Fruit fly (Drosophila melanogaster) whole organism, prepupa: ENCODE results near the gene CG2202.

Experiments
- Blimp-1 ChIP-seq: fragments of 200-800 bp; sonication (Bioruptor generic); optimal IDR thresholded peaks from 3 replicates; lab custom pipeline; 2017; ENCODE audit warnings: missing biosample characterization, missing genetic modification characterization, mild to moderate bottlenecking, moderate library complexity, missing genetic modification reagents
- CG10631 ChIP-seq: fragments of 200-800 bp; sonication (Bioruptor generic); optimal IDR thresholded peaks from 2 replicates; lab custom pipeline; 2016; ENCODE audit warnings: missing biosample characterization, missing genetic modification characterization
- CG11762 ChIP-seq: fragments of 200-800 bp; sonication (Bioruptor generic); optimal IDR thresholded peaks from 3 replicates; lab custom pipeline; 2016; ENCODE audit warnings: missing biosample characterization, missing genetic modification characterization; ENCODE audit not compliant: insufficient read depth
- CG11902 ChIP-seq: fragments of 200-800 bp; sonication (Bioruptor generic); optimal IDR thresholded peaks from 3 replicates; lab custom pipeline; 2016; ENCODE audit warnings: missing biosample characterization, missing genetic modification characterization
- CG1621 ChIP-seq: fragments of 200-800 bp; sonication (Bioruptor generic); optimal IDR thresholded peaks from 3 replicates; lab custom pipeline; 2018; ENCODE audit warnings: missing biosample characterization, mild to moderate bottlenecking, missing genetic modification characterization
- CG3032 ChIP-seq: fragments of 200-800 bp; optimal IDR thresholded peaks from 2 replicates; lab custom pipeline; 2019; ENCODE audit warnings: missing biosample characterization, mild to moderate bottlenecking, missing genetic modification characterization, moderate library complexity
- CG31627 ChIP-seq: fragments of 200-800 bp; sonication (Bioruptor generic); optimal IDR thresholded peaks from 3 replicates; lab custom pipeline; 2016; ENCODE audit warnings: missing biosample characterization, missing genetic modification characterization
- CG32006 ChIP-seq: fragments of 200-800 bp; sonication (Bioruptor generic); optimal IDR thresholded peaks from 3 replicates; lab custom pipeline; 2017; ENCODE audit warnings: missing biosample characterization, mild to moderate bottlenecking, missing genetic modification characterization
- CG34406 ChIP-seq: fragments of 200-800 bp; sonication (Bioruptor generic); optimal IDR thresholded peaks from 3 replicates; lab custom pipeline; 2016; ENCODE audit warnings: missing biosample characterization, missing genetic modification characterization
- CG3919 ChIP-seq: fragments of 200-800 bp; sonication (Bioruptor generic); optimal IDR thresholded peaks from 3 replicates; lab custom pipeline; 2016; ENCODE audit warnings: missing biosample characterization, missing genetic modification characterization
- CG6792 ChIP-seq: fragments of 200-800 bp; sonication (Bioruptor generic); optimal IDR thresholded peaks from 3 replicates; lab custom pipeline; 2016; ENCODE audit warnings: missing biosample characterization, missing genetic modification characterization
- CG6808 ChIP-seq: fragments of 200-800 bp; sonication (Bioruptor generic); optimal IDR thresholded peaks from 3 replicates; lab custom pipeline; 2017; ENCODE audit warnings: missing biosample characterization, missing genetic modification characterization, mild to moderate bottlenecking, moderate library complexity, missing genetic modification reagents
- CG6854 ChIP-seq: fragments of 200-800 bp; sonication (Bioruptor generic); optimal IDR thresholded peaks from 2 replicates; lab custom pipeline; 2017; ENCODE audit warnings: missing biosample characterization, mild to moderate bottlenecking, missing genetic modification characterization
- CG8119 ChIP-seq: fragments of 200-800 bp; sonication (Bioruptor generic); IDR thresholded peaks from 3 replicates; pipeline ENCODE4 v1.3.6; 2022; ENCODE audit warnings: missing biosample characterization, missing genetic modification characterization
- Eip75B ChIP-seq: fragments of 200-800 bp; sonication (Bioruptor generic); optimal IDR thresholded peaks from 3 replicates; lab custom pipeline; 2016; ENCODE audit warnings: missing biosample characterization, missing genetic modification characterization
- Eip78C ChIP-seq: fragments of 200-800 bp; sonication (Bioruptor generic); peaks from one replicate; lab custom pipeline; 2016; ENCODE audit warnings: missing biosample characterization, missing genetic modification characterization
- Eip93F ChIP-seq: fragments of 200-800 bp; sonication (Bioruptor generic); optimal IDR thresholded peaks from 2 replicates; lab custom pipeline; 2016; ENCODE audit warnings: missing biosample characterization, mild to moderate bottlenecking, missing genetic modification characterization
- Ets21C ChIP-seq: fragments of 200-800 bp; sonication (Bioruptor generic); optimal IDR thresholded peaks from 3 replicates; lab custom pipeline; 2016; ENCODE audit warnings: missing biosample characterization, missing genetic modification characterization
- Ets96B ChIP-seq: fragments of 200-800 bp; optimal IDR thresholded peaks from 2 replicates; lab custom pipeline; 2019; ENCODE audit warnings: missing biosample characterization, mild to moderate bottlenecking, missing genetic modification characterization, moderate library complexity
- Hr38 ChIP-seq: sonication (Bioruptor generic); optimal IDR thresholded peaks from 2 replicates; lab custom pipeline; 2016; ENCODE audit warnings: missing biosample characterization, missing genetic modification characterization
- Hr39 ChIP-seq: fragments of 200-800 bp; sonication (Bioruptor generic); optimal IDR thresholded peaks from 2 replicates; lab custom pipeline; 2016; ENCODE audit warnings: missing biosample characterization, missing genetic modification characterization
- Hr4 ChIP-seq: fragments of 200-800 bp; sonication (Bioruptor generic); optimal IDR thresholded peaks from 3 replicates; lab custom pipeline; 2016; ENCODE audit warnings: missing biosample characterization, missing genetic modification characterization
- Lpt ChIP-seq: fragments of 200-800 bp; sonication (Bioruptor generic); optimal IDR thresholded peaks from 3 replicates; lab custom pipeline; 2016; ENCODE audit warnings: missing biosample characterization, missing genetic modification characterization
- Met ChIP-seq: fragments of 200-800 bp; sonication (Bioruptor generic); optimal IDR thresholded peaks from 3 replicates; lab custom pipeline; 2016; ENCODE audit warnings: missing biosample characterization, missing genetic modification characterization
- OdsH ChIP-seq: fragments of 200-800 bp; sonication (Bioruptor generic); optimal IDR thresholded peaks from 3 replicates; lab custom pipeline; 2016; ENCODE audit warnings: missing biosample characterization, missing genetic modification characterization
- Sox102F ChIP-seq: fragments of 200-800 bp; sonication (Bioruptor generic); optimal IDR thresholded peaks from 2 replicates; lab custom pipeline; 2016; ENCODE audit warnings: missing biosample characterization, mild to moderate bottlenecking, missing genetic modification characterization
- Sox15 ChIP-seq: fragments of 200-800 bp; sonication (Bioruptor generic); optimal IDR thresholded peaks from 3 replicates; lab custom pipeline; 2016; ENCODE audit warnings: missing biosample characterization, missing genetic modification characterization
- cyc ChIP-seq: fragments of 200-800 bp; sonication (Bioruptor generic); optimal IDR thresholded peaks from 3 replicates; lab custom pipeline; 2016; ENCODE audit warnings: missing biosample characterization, missing genetic modification characterization
- dac ChIP-seq: fragments of 200-800 bp; sonication (Bioruptor generic); optimal IDR thresholded peaks from 2 replicates; lab custom pipeline; 2017; ENCODE audit warnings: missing biosample characterization, mild to moderate bottlenecking, missing genetic modification characterization
- dsx ChIP-seq: fragments of 200-800 bp; optimal IDR thresholded peaks from 3 replicates; lab custom pipeline; 2019; ENCODE audit warnings: missing biosample characterization, mild to moderate bottlenecking, missing genetic modification characterization, moderate library complexity; ENCODE audit not compliant: poor library complexity, severe bottlenecking
- esn ChIP-seq: fragments of 200-800 bp; sonication (Bioruptor generic); optimal IDR thresholded peaks from 2 replicates; lab custom pipeline; 2016; ENCODE audit warnings: missing biosample characterization, mild to moderate bottlenecking, missing genetic modification characterization, moderate library complexity
- fd59A ChIP-seq: fragments of 200-800 bp; sonication (Bioruptor generic); optimal IDR thresholded peaks from 2 replicates; lab custom pipeline; 2017; ENCODE audit warnings: missing biosample characterization, mild to moderate bottlenecking, missing genetic modification characterization, missing genetic modification reagents
- fd85E ChIP-seq: fragments of 200-800 bp; sonication (Bioruptor generic); optimal IDR thresholded peaks from 3 replicates; lab custom pipeline; 2016; ENCODE audit warnings: missing biosample characterization, missing genetic modification characterization
- fkh ChIP-seq: fragments of 200-800 bp; sonication (Bioruptor generic); optimal IDR thresholded peaks from 3 replicates; lab custom pipeline; 2017; ENCODE audit warnings: missing biosample characterization, mild to moderate bottlenecking, missing genetic modification characterization, moderate library complexity
- lz ChIP-seq: fragments of 200-800 bp; sonication (Bioruptor generic); optimal IDR thresholded peaks from 3 replicates; lab custom pipeline; 2016; ENCODE audit warnings: missing biosample characterization, missing genetic modification characterization
- pdm3 ChIP-seq: fragments of 200-800 bp; sonication (Bioruptor generic); optimal IDR thresholded peaks from 3 replicates; lab custom pipeline; 2016; ENCODE audit warnings: missing biosample characterization, missing genetic modification characterization
- ss ChIP-seq, 2 experiments: fragments of 200-800 bp; sonication (Bioruptor generic); optimal IDR thresholded peaks; 2 replicates in 1 of 2; 3 replicates in 1 of 2; lab custom pipeline; 2017 to 2018; ENCODE audit warnings: mild to moderate bottlenecking in 2 of 2, missing biosample characterization in 2 of 2, missing genetic modification characterization in 2 of 2, moderate library complexity in 1 of 2
- svp ChIP-seq: fragments of 200-800 bp; sonication (Bioruptor generic); peaks from one replicate; lab custom pipeline; 2016; ENCODE audit warnings: missing biosample characterization, missing genetic modification characterization
- topi ChIP-seq: fragments of 200-800 bp; sonication (Bioruptor generic); optimal IDR thresholded peaks from 3 replicates; lab custom pipeline; 2016; ENCODE audit warnings: missing biosample characterization, missing genetic modification characterization
- vri ChIP-seq: fragments of 200-800 bp; sonication (Bioruptor generic); optimal IDR thresholded peaks from 3 replicates; lab custom pipeline; 2016; ENCODE audit warnings: missing biosample characterization, mild to moderate bottlenecking, missing genetic modification characterization

CG2202 gene

dm6 chrX:10882786-10883185 is 34.2 kb downstream of the CG2202 start:
- TF ChIP-seq Eip78C (peak; percentile 51), Met (peak; percentile 32), esn (GFP tag; lab: Kevin White, UChicago) (peak; percentile 22), Hr4 (GFP tag; lab: Kevin White, UChicago) (no peak), topi (GFP tag; lab: Kevin White, UChicago) (peak; percentile 31), ss (GFP tag; optimal IDR thresholded peaks at IDR 0.05; lab: Kevin White, UChicago) (no peak), CG3032 (tag; lab: Kevin White, UChicago) (no peak), pdm3 (GFP tag; lab: Kevin White, UChicago) (peak; percentile 17), CG34406 (GFP tag; lab: Kevin White, UChicago) (no peak), CG6854 (GFP tag; lab: Kevin White, UChicago) (no peak), fkh (no peak), svp (GFP tag; lab: Kevin White, UChicago) (peak; percentile 88), Hr39 (GFP tag; lab: Kevin White, UChicago) (peak; percentile 26), dac (GFP tag; lab: Kevin White, UChicago) (no peak), CG10631 (no peak), CG11902 (GFP tag; lab: Kevin White, UChicago) (no peak), fd85E (GFP tag; lab: Kevin White, UChicago) (no peak), CG32006 (GFP tag; lab: Kevin White, UChicago) (no peak), cyc (GFP tag; lab: Kevin White, UChicago) (peak; percentile 16), Sox102F (peak; percentile 24), dsx (GFP tag; lab: Kevin White, UChicago) (no peak), Eip93F (GFP tag; lab: Kevin White, UChicago) (no peak), fd59A (GFP tag; lab: Kevin White, UChicago) (no peak), CG3919 (GFP tag; lab: Kevin White, UChicago) (peak; percentile 18), Sox15 (GFP tag; lab: Kevin White, UChicago) (no peak), vri (no peak), lz (GFP tag; lab: Kevin White, UChicago) (peak; percentile 23), CG11762 (GFP tag; lab: Kevin White, UChicago) (no peak), Eip75B (no peak), CG31627 (GFP tag; lab: Kevin White, UChicago) (peak; percentile 17), Hr38 (GFP tag; lab: Kevin White, UChicago) (no peak), OdsH (GFP tag; lab: Kevin White, UChicago) (no peak), CG6792 (GFP tag; lab: Kevin White, UChicago) (peak; percentile 1), CG1621 (no peak), Ets96B (no peak), Blimp-1 (no peak), Ets21C (no peak), CG8119 (GFP tag; lab: Robert Waterston, UW) (no peak), Lpt (GFP tag; lab: Kevin White, UChicago) (no peak)

- TF ChIP-seq ss (GFP tag; optimal IDR thresholded peaks at IDR 0.05; lab: Kevin White, UChicago) (no peak), CG3032 (tag; lab: Kevin White, UChicago) (no peak), svp (GFP tag; lab: Kevin White, UChicago) (peak; percentile 92), dsx (GFP tag; lab: Kevin White, UChicago) (no peak), Hr4 (GFP tag; lab: Kevin White, UChicago) (no peak), CG6808 (GFP tag; lab: Kevin White, UChicago) (no peak), Ets21C (no peak)
Measured at dm6 chrX:10883740-10884139, 35.2 kb downstream of the CG2202 start.
